Worm (Caenorhabditis elegans) whole organism, mixed stage, embryonic: Measurements from ENCODE around the gene srbc-55.

Experiments used
- blmp-1 ChIP-seq: fragments of 150-350 bp; optimal IDR thresholded peaks from 2 replicates; lab custom pipeline; 2014; ENCODE audit warnings: missing biosample characterization, missing genetic modification characterization
- elt-1 ChIP-seq: sonication (generic microtip); optimal IDR thresholded peaks from 2 replicates; lab custom pipeline; 2017; ENCODE audit warnings: missing genetic modification characterization, mild to moderate bottlenecking, missing compliant biosample characterization, antibody characterized with exemption, moderate library complexity, borderline replicate concordance; ENCODE audit not compliant: insufficient read depth
- lsy-2 ChIP-seq: fragments of 150-350 bp; optimal IDR thresholded peaks from 2 replicates; lab custom pipeline; 2014; ENCODE audit warnings: missing biosample characterization, missing genetic modification characterization
- mep-1 ChIP-seq: fragments of 150-350 bp; optimal IDR thresholded peaks from 2 replicates; lab custom pipeline; 2017; ENCODE audit warnings: missing biosample characterization, missing genetic modification reagents, missing genetic modification characterization, inconsistent platforms
- nhr-12 ChIP-seq: fragments of 150-350 bp; optimal IDR thresholded peaks from 2 replicates; lab custom pipeline; 2014; ENCODE audit warnings: missing biosample characterization, missing genetic modification characterization
- nhr-76 ChIP-seq: sonication (generic microtip); optimal IDR thresholded peaks from 2 replicates; lab custom pipeline; 2017; ENCODE audit warnings: missing biosample characterization, missing genetic modification characterization
- unc-62 ChIP-seq: fragments of 150-350 bp; optimal IDR thresholded peaks from 2 replicates; lab custom pipeline; 2014; ENCODE audit warnings: missing biosample characterization, missing genetic modification reagents, missing genetic modification characterization
- ztf-11 ChIP-seq: fragments of 150-350 bp; optimal IDR thresholded peaks from 2 replicates; lab custom pipeline; 2014; ENCODE audit warnings: missing biosample characterization, missing genetic modification characterization

DNA sequence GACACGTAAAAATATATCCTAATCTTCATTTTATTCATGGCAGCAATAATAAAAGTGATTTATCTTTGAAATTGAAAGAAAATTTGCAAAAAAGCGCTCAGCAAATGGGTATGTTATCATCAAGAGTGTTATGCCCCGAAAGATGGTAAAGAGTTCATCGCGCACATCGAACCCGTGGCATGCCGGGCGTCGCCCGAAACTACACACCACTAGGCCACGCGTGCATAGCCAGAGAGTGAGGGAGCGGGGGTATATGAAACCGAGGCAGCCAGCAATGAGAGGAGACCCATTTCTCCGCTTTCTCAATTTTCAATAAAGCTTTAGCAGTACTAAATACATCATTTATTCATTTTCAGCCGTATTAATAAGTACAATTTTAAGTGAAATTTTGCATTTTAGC is 44.0 kb upstream of the srbc-55 start:
- TF ChIP-seq unc-62: peak; percentile 85
- TF ChIP-seq mep-1: peak; percentile 71
- TF ChIP-seq elt-1: peak; percentile 44
- peak; percentile 71 for TF ChIP-seq nhr-12
- TF ChIP-seq nhr-76 (tag; lab: Kevin White, UChicago): peak; percentile 68
- TF ChIP-seq ztf-11: peak; percentile 82
- peak; percentile 52 for TF ChIP-seq lsy-2 (tag; lab: Kevin White, UChicago)
- TF ChIP-seq blmp-1 (tag; lab: Kevin White, UChicago): no peak
